Worm (Caenorhabditis elegans) whole organism, L2 larva: ENCODE measurements around the gene C11E4.8.

Source experiments
- F13H6.1 ChIP-seq: sonication (generic microtip); optimal IDR thresholded peaks from 2 replicates; lab custom pipeline; 2016; ENCODE audit warnings: missing genetic modification characterization, missing compliant biosample characterization
- ama-1 ChIP-seq: fragments of 150-350 bp; optimal IDR thresholded peaks from 2 replicates; lab custom pipeline; 2018; ENCODE audit warnings: inconsistent platforms
- egl-27 ChIP-seq: sonication (generic microtip); optimal IDR thresholded peaks from 3 replicates; lab custom pipeline; 2017; ENCODE audit warnings: missing biosample characterization, missing genetic modification reagents, missing genetic modification characterization
- gmeb-1 ChIP-seq: fragments of 150-350 bp; optimal IDR thresholded peaks from 2 replicates; lab custom pipeline; 2014; ENCODE audit warnings: missing biosample characterization, missing genetic modification characterization
- lin-39 ChIP-seq: fragments of 150-350 bp; optimal IDR thresholded peaks from 2 replicates; lab custom pipeline; 2014; ENCODE audit warnings: missing biosample characterization, missing genetic modification reagents, missing genetic modification characterization
- mbf-1 ChIP-seq: sonication (generic microtip); optimal IDR thresholded peaks from 2 replicates; lab custom pipeline; 2017; ENCODE audit warnings: missing biosample characterization, missing genetic modification characterization
- nhr-11 ChIP-seq: fragments of 150-350 bp; optimal IDR thresholded peaks from 2 replicates; lab custom pipeline; 2014; ENCODE audit warnings: missing biosample characterization, missing genetic modification characterization
- nhr-237 ChIP-seq: fragments of 150-350 bp; optimal IDR thresholded peaks from 2 replicates; lab custom pipeline; 2014; ENCODE audit warnings: missing biosample characterization, missing genetic modification characterization
- nhr-77 ChIP-seq: fragments of 150-350 bp; optimal IDR thresholded peaks from 2 replicates; lab custom pipeline; 2014; ENCODE audit warnings: missing biosample characterization, missing genetic modification characterization
- skn-1 ChIP-seq: sonication (generic microtip); optimal IDR thresholded peaks from 2 replicates; lab custom pipeline; 2017; ENCODE audit warnings: missing biosample characterization, missing genetic modification characterization
- snpc-4 ChIP-seq: fragments of 150-350 bp; optimal IDR thresholded peaks from 2 replicates; lab custom pipeline; 2014; ENCODE audit warnings: missing biosample characterization, missing genetic modification characterization
- unc-62 ChIP-seq: fragments of 150-350 bp; optimal IDR thresholded peaks from 2 replicates; lab custom pipeline; 2014; ENCODE audit warnings: missing biosample characterization, missing genetic modification reagents, missing genetic modification characterization

DNA sequence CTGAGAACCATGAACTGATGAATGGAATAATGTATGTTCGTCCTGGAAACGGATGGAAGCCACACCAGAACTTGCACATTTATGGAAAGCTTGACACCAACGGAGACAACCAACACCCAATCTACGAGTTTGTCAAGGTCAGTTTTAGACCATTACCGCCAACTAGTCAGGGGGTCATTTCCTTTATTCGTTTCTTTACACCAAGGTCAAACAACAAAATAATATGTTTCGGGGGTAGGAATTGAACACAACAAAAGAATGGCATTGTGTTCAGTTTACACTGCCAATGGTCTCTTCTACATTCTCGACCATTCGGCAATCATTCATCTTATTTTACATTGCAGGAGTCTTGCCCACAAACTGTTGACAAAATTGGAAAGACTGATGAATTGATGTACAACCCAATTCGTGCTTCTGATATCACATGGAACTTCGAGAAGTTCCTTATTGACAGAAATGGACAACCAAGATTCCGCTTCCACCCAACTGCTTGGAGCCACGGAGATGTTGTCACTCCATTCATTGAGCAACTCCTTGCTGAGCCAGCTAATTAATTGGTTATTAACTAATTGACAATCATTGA lies 34.6 kb upstream of the C11E4.8 start:
- no peak for TF ChIP-seq nhr-237 (tag; lab: Kevin White, UChicago)
- no peak for TF ChIP-seq gmeb-1 (tag; lab: Kevin White, UChicago)
- TF ChIP-seq lin-39 (tag; lab: Kevin White, UChicago), result no peak
- no peak for TF ChIP-seq F13H6.1 (tag; lab: Kevin White, UChicago)
- no peak for TF ChIP-seq unc-62 (GFP tag; lab: Kevin White, UChicago)
- no peak for TF ChIP-seq ama-1 (lab: Kevin White, UChicago)
- TF ChIP-seq mbf-1 (tag; lab: Kevin White, UChicago), result no peak
- no peak for TF ChIP-seq snpc-4 (tag; lab: Kevin White, UChicago)
- TF ChIP-seq skn-1, result no peak
- no peak for TF ChIP-seq nhr-11 (tag; lab: Kevin White, UChicago)
- TF ChIP-seq egl-27 (tag; lab: Kevin White, UChicago), result no peak
- TF ChIP-seq nhr-77 (tag; lab: Kevin White, UChicago), result no peak
